Fruit fly (Drosophila melanogaster): ENCODE measurements around the gene CG18749.

dm6 chr3R:8195049-8195448 lies 48.8 kb upstream of the CG18749 start:
- TF ChIP-seq HLH106 (tag; optimal IDR thresholded peaks at IDR 0.05) (no peak), sage (GFP tag; optimal IDR thresholded peaks at IDR 0.05) (no peak), pan (optimal IDR thresholded peaks at IDR 0.05) (no peak), Rel (GFP tag; optimal IDR thresholded peaks at IDR 0.05) (no peak), Rel (tag; optimal IDR thresholded peaks at IDR 0.05) (no peak), foxo (GFP tag; optimal IDR thresholded peaks at IDR 0.05) (no peak), Dif (GFP tag; optimal IDR thresholded peaks at IDR 0.05; ENCODE audit: partially characterized antibody) (no peak), Mio (GFP tag; optimal IDR thresholded peaks at IDR 0.05) (no peak)

Measured in whole organism, wandering third instar larva.